Worm (Caenorhabditis elegans) whole organism, midembryonic: ENCODE results near the gene nhr-155.

Experiments
- flt-1 ChIP-seq: fragments of 200-800 bp; sonication (Bioruptor generic); IDR thresholded peaks from 2 replicates; pipeline ENCODE4 v1.3.6; 2022; ENCODE audit warnings: missing genetic modification characterization, missing compliant biosample characterization
- ref-1 ChIP-seq: fragments of 200-800 bp; sonication (Bioruptor generic); conservative IDR thresholded peaks from 2 replicates; pipeline ENCODE4 v1.3.6; 2022; ENCODE audit warnings: missing genetic modification reagents, missing genetic modification characterization, missing compliant biosample characterization

- TF ChIP-seq ref-1 (GFP tag; lab: Robert Waterston, UW) (no peak), flt-1 (GFP tag; lab: Robert Waterston, UW) (no peak)
These were observed 39.7 kb downstream of the nhr-155 start, which contains the start of gene K06H6.4 for ce11 chrV:578977-579376.
